Fruit fly (Drosophila melanogaster) whole organism, wandering third instar larva: ENCODE measurements around the gene Pino.
A peak's percentile ranks its signal among the peaks of the same experiment; 100 is the strongest.

Experiments used
- Abd-B ChIP-seq: fragments of >200 bp; optimal IDR thresholded peaks from 2 replicates; lab custom pipeline; 2017; ENCODE audit warnings: missing biosample characterization, missing genetic modification characterization
- CG32264 ChIP-seq: fragments of 200-800 bp; sonication (Bioruptor generic); optimal IDR thresholded peaks from 2 replicates; lab custom pipeline; 2016; ENCODE audit warnings: missing biosample characterization, missing genetic modification characterization
- CG9705 ChIP-seq: fragments of 200-800 bp; sonication (Bioruptor generic); optimal IDR thresholded peaks from 2 replicates; lab custom pipeline; 2018; ENCODE audit warnings: missing biosample characterization, mild to moderate bottlenecking, missing genetic modification characterization
- CrebA ChIP-seq: fragments of 200-800 bp; sonication (Bioruptor generic); optimal IDR thresholded peaks from 2 replicates; lab custom pipeline; 2016; ENCODE audit warnings: missing biosample characterization, mild to moderate bottlenecking, missing genetic modification characterization, borderline replicate concordance
- Dfd ChIP-seq: fragments of >200 bp; optimal IDR thresholded peaks from 2 replicates; lab custom pipeline; 2017; ENCODE audit warnings: missing biosample characterization, missing genetic modification characterization
- Dif ChIP-seq: fragments of 200-275, 200-300 bp; sonication (Bioruptor generic); optimal IDR thresholded peaks from 2 replicates; lab custom pipeline; 2018; ENCODE audit warnings: missing biosample characterization, missing genetic modification characterization; ENCODE audit not compliant: partially characterized antibody
- GATAd ChIP-seq: sonication (Bioruptor generic); optimal IDR thresholded peaks from 2 replicates; lab custom pipeline; 2016; ENCODE audit warnings: missing biosample characterization, missing genetic modification characterization
- HLH106 ChIP-seq: fragments of 200-800 bp; optimal IDR thresholded peaks from 3 replicates; lab custom pipeline; 2019; ENCODE audit warnings: missing biosample characterization, mild to moderate bottlenecking, missing genetic modification characterization, moderate library complexity
- Hnf4 ChIP-seq: fragments of 200-800 bp; sonication (Bioruptor generic); optimal IDR thresholded peaks from 2 replicates; lab custom pipeline; 2016; ENCODE audit warnings: missing biosample characterization, mild to moderate bottlenecking, missing genetic modification characterization
- Hr78 ChIP-seq: fragments of >200 bp; optimal IDR thresholded peaks from 2 replicates; lab custom pipeline; 2017; ENCODE audit warnings: missing biosample characterization, missing genetic modification characterization
- Hr83 ChIP-seq: fragments of 200-300 bp; sonication (Bioruptor generic); optimal IDR thresholded peaks from 2 replicates; lab custom pipeline; 2016; ENCODE audit warnings: missing biosample characterization, mild to moderate bottlenecking, missing genetic modification characterization, moderate library complexity; ENCODE audit not compliant: poor library complexity, severe bottlenecking
- Jra ChIP-seq: sonication (Bioruptor generic); optimal IDR thresholded peaks from 2 replicates; lab custom pipeline; 2016; ENCODE audit warnings: missing biosample characterization, missing genetic modification characterization
- Mio ChIP-seq: sonication (Bioruptor generic); optimal IDR thresholded peaks from 2 replicates; lab custom pipeline; 2016; ENCODE audit warnings: missing biosample characterization, missing genetic modification characterization
- Myc ChIP-seq: fragments of >200 bp; optimal IDR thresholded peaks from 2 replicates; lab custom pipeline; 2017
- N ChIP-seq: fragments of >200 bp; optimal IDR thresholded peaks from 2 replicates; lab custom pipeline; 2018; ENCODE audit warnings: missing biosample characterization, missing external identifiers, missing genetic modification characterization
- OdsH ChIP-seq: fragments of 200-800 bp; sonication (Bioruptor generic); optimal IDR thresholded peaks from 2 replicates; lab custom pipeline; 2016; ENCODE audit warnings: missing biosample characterization, mild to moderate bottlenecking, missing genetic modification characterization
- Rel ChIP-seq, 2 experiments: fragments of 200-800 bp; sonication (Bioruptor generic) in 1 of 2; optimal IDR thresholded peaks; 2 replicates in 1 of 2; 3 replicates in 1 of 2; lab custom pipeline; 2016 to 2019; ENCODE audit warnings: mild to moderate bottlenecking in 2 of 2, missing biosample characterization in 2 of 2, missing genetic modification characterization in 2 of 2, moderate library complexity in 1 of 2
- Sp1 ChIP-seq: fragments of 200-800 bp; sonication (Bioruptor generic); optimal IDR thresholded peaks from 3 replicates; lab custom pipeline; 2019; ENCODE audit warnings: missing biosample characterization, mild to moderate bottlenecking, missing genetic modification characterization, moderate library complexity
- Vsx2 ChIP-seq: fragments of 200-300, 225-300 bp; sonication (Bioruptor generic); optimal IDR thresholded peaks from 2 replicates; lab custom pipeline; 2018; ENCODE audit warnings: missing biosample characterization, missing genetic modification characterization; ENCODE audit not compliant: partially characterized antibody
- br ChIP-seq: fragments of 200-800 bp; sonication (Bioruptor generic); optimal IDR thresholded peaks from 2 replicates; lab custom pipeline; 2016; ENCODE audit warnings: missing biosample characterization, missing genetic modification characterization
- brk ChIP-seq: fragments of 200-800 bp; sonication (Bioruptor generic); optimal IDR thresholded peaks from 2 replicates; lab custom pipeline; 2016; ENCODE audit warnings: missing biosample characterization, mild to moderate bottlenecking, missing genetic modification characterization
- dl ChIP-seq, 2 experiments: fragments of 175-275, 200-275 bp in 1 of 2; fragments of 200-275 bp in 1 of 2; sonication (Bioruptor generic); optimal IDR thresholded peaks; lab custom pipeline; 2018; ENCODE audit warnings: mild to moderate bottlenecking in 2 of 2, missing biosample characterization in 2 of 2, missing genetic modification characterization in 2 of 2, moderate library complexity in 2 of 2; ENCODE audit not compliant: partially characterized antibody in 2 of 2, insufficient read depth in 1 of 2
- dmrt93B ChIP-seq: fragments of 200-800 bp; sonication (Bioruptor generic); optimal IDR thresholded peaks from 2 replicates; lab custom pipeline; 2018; ENCODE audit warnings: missing biosample characterization, mild to moderate bottlenecking, missing genetic modification characterization
- dsf ChIP-seq: sonication (Bioruptor generic); optimal IDR thresholded peaks from 2 replicates; lab custom pipeline; 2016; ENCODE audit warnings: missing biosample characterization, missing genetic modification characterization, borderline replicate concordance
- ey ChIP-seq: fragments of 200-800 bp; sonication (Bioruptor generic); optimal IDR thresholded peaks from 2 replicates; lab custom pipeline; 2016; ENCODE audit warnings: missing biosample characterization, missing genetic modification characterization
- foxo ChIP-seq, 2 experiments: fragments of 200-800 bp; sonication (Bioruptor generic); optimal IDR thresholded peaks; 2 replicates in 1 of 2; 3 replicates in 1 of 2; lab custom pipeline; 2016 to 2017; ENCODE audit warnings: missing biosample characterization in 2 of 2, missing genetic modification characterization in 2 of 2
- fru ChIP-seq: fragments of 200-800 bp; sonication (Bioruptor generic); optimal IDR thresholded peaks from 3 replicates; lab custom pipeline; 2016; ENCODE audit warnings: missing biosample characterization, mild to moderate bottlenecking, missing genetic modification characterization
- h ChIP-seq: fragments of 200-800 bp; sonication (Bioruptor generic); optimal IDR thresholded peaks from 3 replicates; lab custom pipeline; 2016; ENCODE audit warnings: missing biosample characterization, mild to moderate bottlenecking, missing genetic modification characterization
- jim ChIP-seq: fragments of 175-275, 200-325 bp; sonication (Bioruptor generic); optimal IDR thresholded peaks from 2 replicates; lab custom pipeline; 2016; ENCODE audit warnings: missing biosample characterization, mild to moderate bottlenecking, missing genetic modification characterization
- lola ChIP-seq: fragments of >200 bp; optimal IDR thresholded peaks from 2 replicates; lab custom pipeline; 2017; ENCODE audit warnings: missing biosample characterization, missing genetic modification characterization
- pan ChIP-seq: fragments of >200 bp; optimal IDR thresholded peaks from 2 replicates; lab custom pipeline; 2017
- psq ChIP-seq: fragments of 200-800 bp; sonication (Bioruptor generic); optimal IDR thresholded peaks from 3 replicates; lab custom pipeline; 2017; ENCODE audit warnings: missing biosample characterization, mild to moderate bottlenecking, missing genetic modification characterization, moderate library complexity
- rgr ChIP-seq: fragments of 200-800 bp; sonication (Bioruptor generic); optimal IDR thresholded peaks from 3 replicates; lab custom pipeline; 2016; ENCODE audit warnings: missing biosample characterization, mild to moderate bottlenecking, missing genetic modification characterization
- sage ChIP-seq: fragments of 200-800 bp; sonication (Bioruptor generic); optimal IDR thresholded peaks from 2 replicates; lab custom pipeline; 2016; ENCODE audit warnings: missing biosample characterization, mild to moderate bottlenecking, missing genetic modification characterization
- sv ChIP-seq: fragments of 200-800 bp; sonication (Bioruptor generic); optimal IDR thresholded peaks from 3 replicates; lab custom pipeline; 2016; ENCODE audit warnings: missing biosample characterization, missing genetic modification characterization
- tai ChIP-seq: sonication (Bioruptor generic); optimal IDR thresholded peaks from 2 replicates; lab custom pipeline; 2016; ENCODE audit warnings: missing biosample characterization, missing genetic modification characterization
- usp ChIP-seq: fragments of >200 bp; optimal IDR thresholded peaks from 2 replicates; lab custom pipeline; 2017; ENCODE audit warnings: missing biosample characterization, missing genetic modification characterization
- woc ChIP-seq: sonication (Bioruptor generic); optimal IDR thresholded peaks from 2 replicates; lab custom pipeline; 2016; ENCODE audit warnings: missing biosample characterization, mild to moderate bottlenecking, missing genetic modification characterization

Gene Pino

DNA sequence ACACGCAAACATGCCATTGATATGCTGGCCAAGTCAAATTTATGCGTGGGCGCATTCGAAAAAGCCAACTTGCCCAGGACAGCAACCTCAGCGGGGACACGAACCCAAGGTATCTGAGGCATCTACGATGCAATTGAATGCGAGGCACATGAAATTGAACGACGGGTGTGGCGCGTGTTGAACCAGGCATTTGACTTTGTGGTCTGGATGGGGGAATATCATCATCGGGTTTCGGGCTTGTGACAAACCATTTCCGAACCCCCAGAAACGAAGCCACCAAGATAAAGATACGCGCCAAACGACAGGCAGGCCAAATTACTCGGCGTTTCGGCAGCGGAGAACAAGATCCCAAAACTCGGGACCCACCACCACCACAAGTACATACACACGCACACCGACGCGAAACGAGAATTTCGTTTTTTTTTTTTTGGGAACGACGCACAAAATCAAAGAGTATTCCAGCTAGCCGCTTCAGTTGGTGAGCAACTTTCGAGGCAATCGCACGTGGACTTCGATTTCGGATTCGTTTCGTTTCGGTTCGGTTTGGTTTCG lies 14.1 kb upstream of the Pino start, which contains the start of gene MFS3:
MFS3 (plus strand) TSS at position 472 of the 552 bp plus-strand sequence.
- TF ChIP-seq Dif (GFP tag; lab: Kevin White, UChicago) (peak; percentile 7), Abd-B (GFP tag; lab: Kevin White, UChicago) (no peak), tai (GFP tag; lab: Kevin White, UChicago) (no peak), psq (GFP tag; lab: Kevin White, UChicago) (peak; percentile 22), Dfd (GFP tag; lab: Kevin White, UChicago) (no peak), br (peak; percentile 47), CG9705 (GFP tag; lab: Kevin White, UChicago) (peak; percentile 27), Myc (lab: Kevin White, UChicago) (peak; percentile 40), ey (no peak), Hr78 (GFP tag; lab: Kevin White, UChicago) (no peak), CrebA (GFP tag; lab: Kevin White, UChicago) (no peak), usp (no peak), GATAd (GFP tag; lab: Kevin White, UChicago) (no peak), Rel (GFP tag; optimal IDR thresholded peaks at IDR 0.05; lab: Kevin White, UChicago) (peak; percentile 44), Rel (tag; optimal IDR thresholded peaks at IDR 0.05; lab: Kevin White, UChicago) (peak; percentile 32), jim (GFP tag; lab: Kevin White, UChicago) (peak; percentile 79), Hnf4 (GFP tag; lab: Kevin White, UChicago) (peak; percentile 35), foxo (GFP tag; optimal IDR thresholded peaks at IDR 0.05; lab: Kevin White, UChicago) (peak in 1 of 2 experiments; percentile 36), dl (GFP tag; optimal IDR thresholded peaks at IDR 0.05; lab: Kevin White, UChicago; ENCODE audit: insufficient read depth in 1 of 2, partially characterized antibody in 2 of 2) (no peak), Vsx2 (GFP tag; lab: Kevin White, UChicago) (peak; percentile 70), dsf (no peak), sage (GFP tag; lab: Kevin White, UChicago) (no peak), sv (GFP tag; lab: Kevin White, UChicago) (no peak), HLH106 (tag; lab: Kevin White, UChicago) (no peak), h (GFP tag; lab: Kevin White, UChicago) (peak; percentile 42), rgr (GFP tag; lab: Kevin White, UChicago) (peak; percentile 20), dmrt93B (no peak), pan (no peak), lola (GFP tag; lab: Kevin White, UChicago) (no peak), Jra (peak; percentile 15), Sp1 (GFP tag; lab: Kevin White, UChicago) (peak; percentile 35), CG32264 (GFP tag; lab: Kevin White, UChicago) (no peak), Hr83 (GFP tag; lab: Kevin White, UChicago) (no peak), woc (GFP tag; lab: Kevin White, UChicago) (no peak), Mio (no peak), N (GFP tag; lab: Kevin White, UChicago) (no peak), brk (GFP tag; lab: Kevin White, UChicago) (peak; percentile 35), fru (peak; percentile 29), OdsH (GFP tag; lab: Kevin White, UChicago) (no peak)

DNA sequence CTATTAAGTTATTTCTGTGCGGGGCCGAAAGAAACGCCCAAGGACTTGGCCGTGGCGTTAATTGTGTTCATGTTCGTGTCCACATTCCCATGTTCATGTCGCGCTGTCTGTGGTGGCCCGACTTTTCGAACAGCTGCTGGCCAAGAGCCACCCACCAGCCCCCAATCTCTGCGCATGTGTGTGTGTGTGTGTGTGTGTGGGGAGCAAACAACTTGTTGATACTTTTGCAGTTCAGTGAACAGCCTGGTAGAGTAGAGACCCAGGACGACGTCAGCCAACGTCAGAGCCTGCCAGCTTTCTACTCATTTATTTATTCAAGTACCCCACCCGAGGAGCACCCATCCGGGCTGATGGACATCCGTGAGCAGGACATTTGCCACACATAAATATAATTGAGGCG lies 8.2 kb upstream of the Pino start:
- TF ChIP-seq Abd-B (GFP tag; lab: Kevin White, UChicago) (no peak), br (no peak), GATAd (GFP tag; lab: Kevin White, UChicago) (no peak), Mio (no peak), sv (GFP tag; lab: Kevin White, UChicago) (no peak), Dif (GFP tag; lab: Kevin White, UChicago) (no peak), Hnf4 (GFP tag; lab: Kevin White, UChicago) (no peak), Rel (GFP tag; optimal IDR thresholded peaks at IDR 0.05; lab: Kevin White, UChicago) (no peak), Rel (tag; optimal IDR thresholded peaks at IDR 0.05; lab: Kevin White, UChicago) (no peak), Dfd (GFP tag; lab: Kevin White, UChicago) (no peak), usp (no peak), dmrt93B (no peak)
- TF ChIP-seq, all 38 proteins: peak for 0
